Worm (Caenorhabditis elegans) whole organism, L4/young adult: ENCODE results near the gene Y37H2A.10.

Experiments used
- W03F9.2 ChIP-seq: fragments of 150-350 bp; optimal IDR thresholded peaks from 2 replicates; lab custom pipeline; 2014; ENCODE audit warnings: missing biosample characterization, missing genetic modification characterization
- dao-5 ChIP-seq: sonication (generic microtip); optimal IDR thresholded peaks from 2 replicates; lab custom pipeline; 2016; ENCODE audit warnings: missing genotype, missing genetic modification characterization, moderate library complexity, missing compliant biosample characterization
- him-1 ChIP-seq: sonication (generic microtip); optimal IDR thresholded peaks from 2 replicates; lab custom pipeline; 2016; ENCODE audit warnings: missing genotype, missing genetic modification reagents, missing genetic modification characterization, missing compliant biosample characterization

DNA sequence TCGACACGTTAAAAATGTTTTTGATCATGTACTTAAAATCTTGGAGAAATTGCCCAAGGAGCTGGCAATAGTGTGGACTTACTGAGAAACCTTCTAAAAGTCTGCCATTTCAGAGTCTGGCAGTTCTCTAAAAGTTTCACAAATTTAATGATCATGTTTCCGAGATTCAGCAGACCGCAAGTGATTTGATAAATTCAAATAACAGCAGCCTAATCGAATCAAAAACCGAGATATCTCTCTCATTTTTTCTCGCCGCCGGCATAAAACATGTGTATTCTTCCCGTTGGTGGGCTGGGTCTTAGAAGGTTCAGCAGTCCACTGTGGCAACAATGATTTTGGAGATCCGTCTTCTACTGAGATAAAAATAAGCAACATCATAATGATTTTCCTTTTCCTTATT is 50.4 kb downstream of the Y37H2A.10 start, which contains the start of gene clec-246:
- no peak for TF ChIP-seq him-1 (tag; lab: Kevin White, UChicago)
- TF ChIP-seq dao-5: no peak
- no peak for TF ChIP-seq W03F9.2 (tag; lab: Kevin White, UChicago)
